Fruit fly (Drosophila melanogaster) whole organism, embryonic: ENCODE results near the gene CG34134.

Experiments
- ATbp ChIP-seq: fragments of 200-800 bp; sonication (Bioruptor generic); optimal IDR thresholded peaks from 2 replicates; lab custom pipeline; 2017; ENCODE audit warnings: missing biosample characterization, mild to moderate bottlenecking, missing genetic modification characterization, missing genetic modification reagents
- BtbVII ChIP-seq: fragments of 200-800 bp; sonication (Bioruptor generic); optimal IDR thresholded peaks from 3 replicates; lab custom pipeline; 2017; ENCODE audit warnings: missing biosample characterization, mild to moderate bottlenecking, missing genetic modification characterization
- CG11085 ChIP-seq: fragments of 200-800 bp; sonication (Bioruptor generic); IDR thresholded peaks from 2 replicates; pipeline ENCODE4 v1.3.6; 2022; ENCODE audit warnings: missing biosample characterization, missing genetic modification characterization
- CG11723 ChIP-seq: fragments of 200-800 bp; sonication (Bioruptor generic); optimal IDR thresholded peaks from 2 replicates; lab custom pipeline; 2017; ENCODE audit warnings: missing biosample characterization, mild to moderate bottlenecking, missing genetic modification characterization
- CG1233 ChIP-seq: fragments of 200-800 bp; sonication (Bioruptor generic); optimal IDR thresholded peaks from 4 replicates; lab custom pipeline; 2018; ENCODE audit warnings: missing biosample characterization, mild to moderate bottlenecking, missing genetic modification characterization
- CG14710 ChIP-seq: fragments of 200-800 bp; sonication (Bioruptor generic); optimal IDR thresholded peaks from 3 replicates; lab custom pipeline; 2019; ENCODE audit warnings: missing biosample characterization, mild to moderate bottlenecking, missing genetic modification characterization, moderate library complexity
- CG14860 ChIP-seq: fragments of 200-800 bp; sonication (Bioruptor generic); IDR thresholded peaks from 3 replicates; pipeline ENCODE4 v1.3.6; 2022; ENCODE audit warnings: missing biosample characterization, missing genetic modification characterization; ENCODE audit not compliant: partially characterized antibody
- CG15479 ChIP-seq: fragments of 200-800 bp; sonication (Bioruptor generic); optimal IDR thresholded peaks from 3 replicates; lab custom pipeline; 2019; ENCODE audit warnings: missing biosample characterization, mild to moderate bottlenecking, missing genetic modification characterization, moderate library complexity
- CG31224 ChIP-seq: fragments of 200-800 bp; sonication (Bioruptor generic); IDR thresholded peaks from 2 replicates; pipeline ENCODE4 v1.3.6; 2022; ENCODE audit warnings: missing biosample characterization, missing genetic modification characterization
- CG3163 ChIP-seq: fragments of 200-800 bp; sonication (Bioruptor generic); optimal IDR thresholded peaks from 3 replicates; lab custom pipeline; 2016; ENCODE audit warnings: missing biosample characterization, missing genetic modification characterization
- CG3407 ChIP-seq: fragments of 200-800 bp; sonication (Bioruptor generic); optimal IDR thresholded peaks from 2 replicates; lab custom pipeline; 2018; ENCODE audit warnings: missing biosample characterization, mild to moderate bottlenecking, missing genetic modification characterization
- CG34422 ChIP-seq: fragments of 200-800 bp; sonication (Bioruptor generic); IDR thresholded peaks from 3 replicates; pipeline ENCODE4 v1.3.6; 2022; ENCODE audit warnings: missing biosample characterization, missing genetic modification characterization
- CG4360 ChIP-seq: fragments of 200-800 bp; sonication (Bioruptor generic); IDR thresholded peaks from 2 replicates; pipeline ENCODE4 v1.3.6; 2022; ENCODE audit warnings: missing biosample characterization, missing genetic modification characterization
- CG4424 ChIP-seq: fragments of 200-800 bp; sonication (Bioruptor generic); optimal IDR thresholded peaks from 3 replicates; lab custom pipeline; 2016; ENCODE audit warnings: missing biosample characterization, missing genetic modification characterization
- CG6175 ChIP-seq: fragments of 200-800 bp; sonication (Bioruptor generic); IDR thresholded peaks from 3 replicates; pipeline ENCODE4 v1.3.6; 2022; ENCODE audit warnings: missing biosample characterization, missing genetic modification characterization
- CG6254 ChIP-seq: fragments of 200-800 bp; sonication (Bioruptor generic); optimal IDR thresholded peaks from 3 replicates; lab custom pipeline; 2017; ENCODE audit warnings: mild to moderate bottlenecking, missing biosample characterization, missing genetic modification reagents, missing genetic modification characterization
- CG6854 ChIP-seq: fragments of 200-800 bp; sonication (Bioruptor generic); optimal IDR thresholded peaks from 3 replicates; lab custom pipeline; 2017; ENCODE audit warnings: missing biosample characterization, mild to moderate bottlenecking, missing genetic modification characterization
- CG9876 ChIP-seq: fragments of 200-800 bp; sonication (Bioruptor generic); optimal IDR thresholded peaks from 2 replicates; lab custom pipeline; 2016; ENCODE audit warnings: missing biosample characterization, missing genetic modification characterization
- CkIIα-i1 ChIP-seq: fragments of 200-800 bp; sonication (Bioruptor generic); IDR thresholded peaks from 2 replicates; pipeline ENCODE4 v1.3.6; 2022; ENCODE audit warnings: missing biosample characterization, missing genetic modification characterization
- Dad ChIP-seq: fragments of 200-800 bp; sonication (Bioruptor generic); optimal IDR thresholded peaks from 3 replicates; lab custom pipeline; 2016; ENCODE audit warnings: missing biosample characterization, missing genetic modification characterization
- Dip2 ChIP-seq: fragments of 200-800 bp; sonication (Bioruptor generic); IDR thresholded peaks from 2 replicates; pipeline ENCODE4 v1.3.6; 2022; ENCODE audit warnings: missing biosample characterization, missing genetic modification characterization
- Dip3 ChIP-seq: fragments of 200-800 bp; sonication (Bioruptor generic); optimal IDR thresholded peaks from 3 replicates; lab custom pipeline; 2016; ENCODE audit warnings: missing biosample characterization, missing genetic modification characterization
- H15 ChIP-seq: fragments of 200-800 bp; sonication (Bioruptor generic); IDR thresholded peaks from 3 replicates; pipeline ENCODE4 v1.3.6; 2022; ENCODE audit warnings: missing biosample characterization, missing genetic modification characterization
- Hr51 ChIP-seq, 2 experiments: fragments of 200-800 bp; sonication (Bioruptor generic); optimal IDR thresholded peaks; 2 replicates in 1 of 2; 3 replicates in 1 of 2; lab custom pipeline; 2016 to 2018; ENCODE audit warnings: missing biosample characterization in 2 of 2, missing genetic modification characterization in 2 of 2, mild to moderate bottlenecking in 1 of 2, moderate library complexity in 1 of 2
- MTF-1 ChIP-seq: fragments of 200-800 bp; sonication (Bioruptor generic); optimal IDR thresholded peaks from 2 replicates; lab custom pipeline; 2018; ENCODE audit warnings: missing biosample characterization, mild to moderate bottlenecking, missing genetic modification characterization, borderline replicate concordance
- Nf-YB ChIP-seq: fragments of 200-800 bp; sonication (Bioruptor generic); optimal IDR thresholded peaks from 3 replicates; lab custom pipeline; 2019; ENCODE audit warnings: missing biosample characterization, mild to moderate bottlenecking, missing genetic modification characterization, moderate library complexity
- NfI ChIP-seq: fragments of 200-800 bp; sonication (Bioruptor generic); optimal IDR thresholded peaks from 3 replicates; lab custom pipeline; 2018; ENCODE audit warnings: missing biosample characterization, mild to moderate bottlenecking, missing genetic modification characterization, moderate library complexity
- Oaz ChIP-seq: fragments of 200-800 bp; sonication (Bioruptor generic); IDR thresholded peaks from 2 replicates; pipeline ENCODE4 v1.3.6; 2022; ENCODE audit warnings: missing biosample characterization, missing genetic modification characterization
- bigmax ChIP-seq: fragments of 200-800 bp; sonication (Bioruptor generic); optimal IDR thresholded peaks from 2 replicates; lab custom pipeline; 2018; ENCODE audit warnings: missing biosample characterization, mild to moderate bottlenecking, missing genetic modification characterization
- br ChIP-seq: fragments of >200 bp; optimal IDR thresholded peaks from 2 replicates; lab custom pipeline; 2017
- cas ChIP-seq: fragments of 200-800 bp; sonication (Bioruptor generic); IDR thresholded peaks from 2 replicates; pipeline ENCODE4 v1.3.6; 2022; ENCODE audit warnings: missing biosample characterization, missing genetic modification characterization
- cato ChIP-seq: fragments of 200-800 bp; sonication (Bioruptor generic); optimal IDR thresholded peaks from 2 replicates; lab custom pipeline; 2016; ENCODE audit warnings: missing biosample characterization, missing genetic modification characterization, borderline replicate concordance
- croc ChIP-seq: fragments of 200-800 bp; sonication (Bioruptor generic); conservative IDR thresholded peaks from 3 replicates; pipeline ENCODE4 v1.3.6; 2022; ENCODE audit warnings: missing biosample characterization, missing genetic modification characterization
- da ChIP-seq: fragments of 200-800 bp; sonication (Bioruptor generic); optimal IDR thresholded peaks from 2 replicates; lab custom pipeline; 2016; ENCODE audit warnings: missing biosample characterization, missing genetic modification characterization
- disco-r ChIP-seq: fragments of 200-800 bp; sonication (Bioruptor generic); optimal IDR thresholded peaks from 2 replicates; lab custom pipeline; 2016; ENCODE audit warnings: missing biosample characterization, missing genetic modification characterization
- dmrt99B ChIP-seq: fragments of 200-800 bp; sonication (Bioruptor generic); optimal IDR thresholded peaks from 2 replicates; lab custom pipeline; 2018; ENCODE audit warnings: missing biosample characterization, mild to moderate bottlenecking, missing genetic modification characterization, moderate library complexity
- ewg ChIP-seq: fragments of 200-800 bp; sonication (Bioruptor generic); optimal IDR thresholded peaks from 3 replicates; lab custom pipeline; 2017; ENCODE audit warnings: mild to moderate bottlenecking, missing biosample characterization, missing genetic modification reagents, missing genetic modification characterization
- gce ChIP-seq: fragments of 200-800 bp; sonication (Bioruptor generic); IDR thresholded peaks from 3 replicates; pipeline ENCODE4 v1.3.6; 2022; ENCODE audit warnings: missing biosample characterization, missing genetic modification characterization
- gem ChIP-seq: fragments of 200-800 bp; sonication (Bioruptor generic); optimal IDR thresholded peaks from 2 replicates; lab custom pipeline; 2019; ENCODE audit warnings: missing biosample characterization, mild to moderate bottlenecking, missing genetic modification characterization, moderate library complexity
- ham ChIP-seq: fragments of 200-800 bp; sonication (Bioruptor generic); IDR thresholded peaks from 2 replicates; pipeline ENCODE4 v1.3.6; 2022; ENCODE audit warnings: missing biosample characterization, missing genetic modification characterization
- hkb ChIP-seq, 2 experiments: fragments of 200-800 bp in 1 of 2; fragments of >200 bp in 1 of 2; sonication (Bioruptor generic) in 1 of 2; IDR thresholded peaks in 1 of 2; optimal IDR thresholded peaks in 1 of 2; 2 replicates each; pipeline versions ENCODE4 v1.3.6 to Lab custom; 2017 to 2022; ENCODE audit warnings: missing biosample characterization in 1 of 2, missing genetic modification characterization in 1 of 2
- jigr1 ChIP-seq: fragments of 200-800 bp; sonication (Bioruptor generic); IDR thresholded peaks from 3 replicates; pipeline ENCODE4 v1.3.6; 2022; ENCODE audit warnings: missing biosample characterization, missing genetic modification characterization
- nerfin-1 ChIP-seq: fragments of 200-800 bp; sonication (Bioruptor generic); optimal IDR thresholded peaks from 3 replicates; lab custom pipeline; 2019; ENCODE audit warnings: missing biosample characterization, mild to moderate bottlenecking, missing genetic modification characterization, moderate library complexity
- pita ChIP-seq: fragments of 200-800 bp; sonication (Bioruptor generic); optimal IDR thresholded peaks from 2 replicates; lab custom pipeline; 2017; ENCODE audit warnings: missing biosample characterization, mild to moderate bottlenecking, missing genetic modification characterization
- rib ChIP-seq: fragments of 200-800 bp; sonication (Bioruptor generic); IDR thresholded peaks from 2 replicates; pipeline ENCODE4 v1.3.6; 2022; ENCODE audit warnings: missing biosample characterization, missing genetic modification characterization
- sima ChIP-seq: fragments of 200-800 bp; sonication (Bioruptor generic); optimal IDR thresholded peaks from 2 replicates; lab custom pipeline; 2016; ENCODE audit warnings: missing biosample characterization, missing genetic modification characterization
- so ChIP-seq: fragments of 200-800 bp; sonication (Bioruptor generic); IDR thresholded peaks from 3 replicates; pipeline ENCODE4 v1.3.6; 2022; ENCODE audit warnings: missing biosample characterization, missing genetic modification characterization
- tin ChIP-seq: fragments of 200-800 bp; sonication (Bioruptor generic); optimal IDR thresholded peaks from 3 replicates; lab custom pipeline; 2016; ENCODE audit warnings: missing biosample characterization, missing genetic modification characterization
- unc-4 ChIP-seq: fragments of 200-800 bp; sonication (Bioruptor generic); IDR thresholded peaks from 2 replicates; pipeline ENCODE4 v1.3.6; 2022; ENCODE audit warnings: missing biosample characterization, missing genetic modification characterization; ENCODE audit not compliant: partially characterized antibody

Gene CG34134

DNA sequence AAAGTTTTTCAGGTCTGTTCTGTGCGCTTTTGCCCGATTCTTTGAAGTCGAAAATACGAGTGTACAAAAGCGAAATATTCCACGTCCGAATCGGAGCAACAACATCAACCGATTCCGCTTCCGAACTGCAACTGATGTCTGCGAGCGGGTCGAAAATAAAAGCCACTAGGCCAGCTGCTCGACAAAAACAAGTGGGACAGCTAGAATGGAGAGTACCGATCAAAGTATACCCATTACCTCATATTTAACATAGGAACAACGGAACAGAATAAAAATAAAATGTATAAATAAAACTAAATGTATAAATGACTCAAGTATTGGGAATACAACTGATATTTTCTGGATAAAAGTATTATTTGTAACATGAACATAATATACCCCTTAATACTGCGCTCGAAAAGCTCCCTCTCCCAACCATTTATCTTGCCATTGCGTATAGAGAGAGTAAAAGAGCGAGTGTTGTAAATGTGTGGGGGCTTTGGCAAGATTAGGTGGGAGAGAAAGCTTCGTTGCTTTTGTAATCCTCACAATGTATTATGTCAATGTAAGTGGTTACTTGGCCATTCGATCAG lies 14.5 kb upstream of the CG34134 start, which contains the start of gene SLC5A11 (continued):
- peak; percentile 95 for TF ChIP-seq rib
- TF ChIP-seq MTF-1 (GFP tag; lab: Kevin White, UChicago), result peak; percentile 63
- TF ChIP-seq CG14860 (GFP tag; lab: Robert Waterston, UW), result 0 out of 3 replicates have a peak, but pooled peaks have one; percentile 12
- TF ChIP-seq dmrt99B (tag; lab: Kevin White, UChicago), result peak; percentile 100
- peak; percentile 23 for TF ChIP-seq da (GFP tag; lab: Kevin White, UChicago)
- TF ChIP-seq jigr1 (GFP tag; lab: Robert Waterston, UW), result peak; percentile 98
- TF ChIP-seq Dad, result peak; percentile 99
- TF ChIP-seq Dip3 (GFP tag; lab: Kevin White, UChicago), result peak; percentile 92
- TF ChIP-seq CG14710 (tag; lab: Kevin White, UChicago), result peak; percentile 88
- peak; percentile 93 for TF ChIP-seq gce (GFP tag; lab: Robert Waterston, UW)
- no peak for TF ChIP-seq unc-4 (GFP tag; lab: Robert Waterston, UW)
- peak; percentile 95 for TF ChIP-seq ham (GFP tag; lab: Robert Waterston, UW)
- TF ChIP-seq NfI (GFP tag; lab: Kevin White, UChicago), result peak; percentile 86
- peak; percentile 15 for TF ChIP-seq disco-r (GFP tag; lab: Kevin White, UChicago)
- TF ChIP-seq br, result no peak
- peak; percentile 96 for TF ChIP-seq sima
- TF ChIP-seq cato (GFP tag; lab: Kevin White, UChicago), result peak; percentile 87
- peak; percentile 99 for TF ChIP-seq so
- TF ChIP-seq CG9876 (GFP tag; lab: Kevin White, UChicago), result peak; percentile 54
- TF ChIP-seq hkb (optimal IDR thresholded peaks at IDR 0.05; lab: Kevin White, UChicago), result no peak
- TF ChIP-seq hkb (GFP tag; IDR thresholded peaks at IDR 0.05; lab: Robert Waterston, UW), result peak; percentile 92
- TF ChIP-seq CG4424 (GFP tag; lab: Kevin White, UChicago), result peak; percentile 94
- TF ChIP-seq nerfin-1, result peak; percentile 89
- TF ChIP-seq Oaz, result peak; percentile 99
- peak; percentile 99 for TF ChIP-seq cas (GFP tag; lab: Robert Waterston, UW)
- peak; percentile 98 to 100 for TF ChIP-seq Hr51 (GFP tag; optimal IDR thresholded peaks at IDR 0.05; lab: Kevin White, UChicago)
- TF ChIP-seq Nf-YB (GFP tag; lab: Kevin White, UChicago), result peak; percentile 85
- peak; percentile 96 for TF ChIP-seq H15 (GFP tag; lab: Robert Waterston, UW)
- TF ChIP-seq CG4360 (GFP tag; lab: Robert Waterston, UW), result peak; percentile 78
- TF ChIP-seq ATbp, result peak; percentile 95
- TF ChIP-seq BtbVII, result peak; percentile 97
- TF ChIP-seq CG11723 (GFP tag; lab: Kevin White, UChicago), result peak; percentile 95
- TF ChIP-seq CG6175 (GFP tag; lab: Robert Waterston, UW), result peak; percentile 91
- peak; percentile 94 for TF ChIP-seq CG11085 (GFP tag; lab: Robert Waterston, UW)
- TF ChIP-seq gem, result peak; percentile 98
- TF ChIP-seq CG1233 (GFP tag; lab: Kevin White, UChicago), result peak; percentile 92
- TF ChIP-seq tin (GFP tag; lab: Kevin White, UChicago), result peak; percentile 99
- TF ChIP-seq Dip2, result peak; percentile 61; the same call in 1 of the 2 replicates
- TF ChIP-seq CkIIα-i1 (GFP tag; lab: Robert Waterston, UW), result no peak
- peak; percentile 45 for TF ChIP-seq bigmax (GFP tag; lab: Kevin White, UChicago)
- peak; percentile 93 for TF ChIP-seq CG31224 (GFP tag; lab: Robert Waterston, UW)
- peak; percentile 99 for TF ChIP-seq CG6854 (GFP tag; lab: Kevin White, UChicago)
- TF ChIP-seq CG15479 (GFP tag; lab: Kevin White, UChicago), result peak; percentile 59
- TF ChIP-seq croc (GFP tag; lab: Robert Waterston, UW), result peak; percentile 97
- TF ChIP-seq CG6254, result peak; percentile 89
- TF ChIP-seq CG34422 (GFP tag; lab: Robert Waterston, UW), result peak; percentile 97
- TF ChIP-seq ewg (GFP tag; lab: Kevin White, UChicago), result peak; percentile 83
- TF ChIP-seq CG3163, result peak; percentile 46
- TF ChIP-seq pita (GFP tag; lab: Kevin White, UChicago), result no peak
- TF ChIP-seq CG3407 (GFP tag; lab: Kevin White, UChicago), result peak; percentile 86
